Worm (Caenorhabditis elegans) whole organism, midembryonic: ENCODE data around the gene sdz-11.

ENCODE experiments used
- T22C8.4 ChIP-seq: fragments of 200-800 bp; sonication (Bioruptor generic); IDR thresholded peaks from 2 replicates; pipeline ENCODE4 v1.3.6; 2022; ENCODE audit warnings: missing genetic modification characterization, missing compliant biosample characterization
- flt-1 ChIP-seq: fragments of 200-800 bp; sonication (Bioruptor generic); IDR thresholded peaks from 2 replicates; pipeline ENCODE4 v1.3.6; 2022; ENCODE audit warnings: missing genetic modification characterization, missing compliant biosample characterization
- ztf-23 ChIP-seq: fragments of 200-800 bp; sonication (Bioruptor generic); IDR thresholded peaks from 2 replicates; pipeline ENCODE4 v1.3.6; 2022; ENCODE audit warnings: missing genetic modification reagents, missing genetic modification characterization, missing compliant biosample characterization
- ztf-29 ChIP-seq: fragments of 200-800 bp; sonication (Bioruptor generic); IDR thresholded peaks from 2 replicates; pipeline ENCODE4 v1.3.6; 2022; ENCODE audit warnings: missing genetic modification reagents, missing genetic modification characterization, missing compliant biosample characterization

DNA sequence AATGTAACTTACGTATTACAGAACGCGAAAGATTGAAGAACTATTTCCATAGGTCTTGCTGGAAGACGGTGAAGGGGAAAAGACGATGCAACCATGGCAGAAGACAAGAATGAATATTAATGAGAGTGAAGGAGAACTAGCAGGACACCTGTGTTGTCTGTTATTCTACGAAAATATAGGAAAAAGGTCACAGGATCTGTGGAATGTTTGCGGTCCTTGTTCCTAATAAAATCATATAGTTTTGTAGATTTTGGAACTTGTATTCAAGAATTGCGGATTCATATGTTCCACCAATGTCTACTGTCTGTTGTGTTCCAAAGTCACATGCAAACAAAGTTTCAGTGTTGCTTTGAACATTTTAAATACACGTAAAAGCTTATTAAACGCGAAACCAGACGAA is at the start of gene sdz-11:
- no peak for TF ChIP-seq T22C8.4 (GFP tag; lab: Robert Waterston, UW)
- TF ChIP-seq ztf-29: no peak
- no peak for TF ChIP-seq ztf-23 (GFP tag; lab: Robert Waterston, UW)
- no peak for TF ChIP-seq flt-1 (GFP tag; lab: Robert Waterston, UW)
